Fruit fly (Drosophila melanogaster) whole organism, embryonic: ENCODE results near the gene heix.

Experiments used
- Bdp1 ChIP-seq: fragments of 200-800 bp; sonication (Bioruptor generic); optimal IDR thresholded peaks from 3 replicates; lab custom pipeline; 2016; ENCODE audit warnings: missing biosample characterization, missing genetic modification characterization
- Blimp-1 ChIP-seq: fragments of 200-800 bp; sonication (Bioruptor generic); optimal IDR thresholded peaks from 3 replicates; lab custom pipeline; 2018; ENCODE audit warnings: missing biosample characterization, missing genetic modification characterization, mild to moderate bottlenecking, moderate library complexity, missing genetic modification reagents
- CG10366 ChIP-seq: fragments of 200-800 bp; sonication (Bioruptor generic); IDR thresholded peaks from 2 replicates; pipeline ENCODE4 v1.3.6; 2022; ENCODE audit warnings: missing biosample characterization, missing genetic modification characterization
- CG12744 ChIP-seq: fragments of 200-800 bp; sonication (Bioruptor generic); optimal IDR thresholded peaks from 2 replicates; lab custom pipeline; 2016; ENCODE audit warnings: missing biosample characterization, missing genetic modification characterization
- CG14667 ChIP-seq: fragments of 200-800 bp; sonication (Bioruptor generic); IDR thresholded peaks from 2 replicates; pipeline ENCODE4 v1.3.6; 2022; ENCODE audit warnings: missing biosample characterization, missing genetic modification characterization
- CG15514 ChIP-seq: fragments of 200-800 bp; sonication (Bioruptor generic); optimal IDR thresholded peaks from 3 replicates; lab custom pipeline; 2017; ENCODE audit warnings: missing biosample characterization, missing genetic modification characterization, mild to moderate bottlenecking, moderate library complexity, missing genetic modification reagents
- CG17361 ChIP-seq: fragments of 200-800 bp; sonication (Bioruptor generic); IDR thresholded peaks from 3 replicates; pipeline ENCODE4 v1.3.6; 2022; ENCODE audit warnings: missing biosample characterization, missing genetic modification characterization
- CG18599 ChIP-seq: fragments of 200-800 bp; sonication (Bioruptor generic); optimal IDR thresholded peaks from 3 replicates; lab custom pipeline; 2017; ENCODE audit warnings: missing biosample characterization, missing genetic modification characterization, mild to moderate bottlenecking, moderate library complexity, missing genetic modification reagents
- CG2199 ChIP-seq: fragments of 200-800 bp; sonication (Bioruptor generic); IDR thresholded peaks from 3 replicates; pipeline ENCODE4 v1.3.6; 2022; ENCODE audit warnings: missing biosample characterization, missing genetic modification characterization
- CG31365 ChIP-seq: fragments of 200-800 bp; sonication (Bioruptor generic); optimal IDR thresholded peaks from 2 replicates; lab custom pipeline; 2018; ENCODE audit warnings: missing biosample characterization, mild to moderate bottlenecking, missing genetic modification characterization
- CG4854 ChIP-seq: fragments of 200-800 bp; sonication (Bioruptor generic); optimal IDR thresholded peaks from 2 replicates; lab custom pipeline; 2016; ENCODE audit warnings: missing biosample characterization, missing genetic modification characterization, inconsistent platforms
- CG5953 ChIP-seq: fragments of 200-800 bp; sonication (Bioruptor generic); IDR thresholded peaks from 2 replicates; pipeline ENCODE4 v1.3.6; 2022; ENCODE audit warnings: missing biosample characterization, missing genetic modification characterization
- CG7786 ChIP-seq: fragments of 200-800 bp; sonication (Bioruptor generic); optimal IDR thresholded peaks from 2 replicates; lab custom pipeline; 2016; ENCODE audit warnings: missing biosample characterization, missing genetic modification characterization
- CG8089 ChIP-seq: fragments of 200-800 bp; sonication (Bioruptor generic); optimal IDR thresholded peaks from 3 replicates; lab custom pipeline; 2016; ENCODE audit warnings: missing biosample characterization, missing genetic modification characterization
- CG8924 ChIP-seq: fragments of 200-800 bp; optimal IDR thresholded peaks from 3 replicates; lab custom pipeline; 2019; ENCODE audit warnings: missing biosample characterization, mild to moderate bottlenecking, missing genetic modification characterization, moderate library complexity
- CG9215 ChIP-seq: fragments of 200-800 bp; sonication (Bioruptor generic); IDR thresholded peaks from 2 replicates; pipeline ENCODE4 v1.3.6; 2022; ENCODE audit warnings: missing biosample characterization, missing genetic modification characterization
- CG9797 ChIP-seq: fragments of 200-800 bp; sonication (Bioruptor generic); optimal IDR thresholded peaks from 3 replicates; lab custom pipeline; 2018; ENCODE audit warnings: missing biosample characterization, mild to moderate bottlenecking, missing genetic modification characterization
- Chrac-16 ChIP-seq: fragments of 200-800 bp; sonication (Bioruptor generic); optimal IDR thresholded peaks from 3 replicates; lab custom pipeline; 2016; ENCODE audit warnings: missing biosample characterization, missing genetic modification characterization
- E2f2 ChIP-seq: fragments of 200-800 bp; sonication (Bioruptor generic); IDR thresholded peaks from 2 replicates; pipeline ENCODE4 v1.3.6; 2022; ENCODE audit warnings: missing biosample characterization, missing genetic modification characterization
- Fer1 ChIP-seq: fragments of 200-800 bp; sonication (Bioruptor generic); optimal IDR thresholded peaks from 2 replicates; lab custom pipeline; 2017; ENCODE audit warnings: missing biosample characterization, mild to moderate bottlenecking, missing genetic modification characterization
- GATAe ChIP-seq: fragments of 200-800 bp; sonication (Bioruptor generic); conservative IDR thresholded peaks from 2 replicates; pipeline ENCODE4 v1.3.6; 2022; ENCODE audit warnings: missing biosample characterization, missing genetic modification characterization
- H15 ChIP-seq: fragments of 200-800 bp; sonication (Bioruptor generic); IDR thresholded peaks from 3 replicates; pipeline ENCODE4 v1.3.6; 2022; ENCODE audit warnings: missing biosample characterization, missing genetic modification characterization
- HHEX ChIP-seq: fragments of 200-800 bp; sonication (Bioruptor generic); optimal IDR thresholded peaks from 3 replicates; lab custom pipeline; 2017; ENCODE audit warnings: missing biosample characterization, mild to moderate bottlenecking, missing genetic modification characterization, missing genetic modification reagents
- Hmr ChIP-seq: fragments of 200-800 bp; sonication (Bioruptor generic); optimal IDR thresholded peaks from 3 replicates; lab custom pipeline; 2017; ENCODE audit warnings: mild to moderate bottlenecking, missing biosample characterization, missing genetic modification reagents, missing genetic modification characterization
- Lim3 ChIP-seq: fragments of 200-800 bp; sonication (Bioruptor generic); IDR thresholded peaks from 2 replicates; pipeline ENCODE4 v1.3.6; 2022; ENCODE audit warnings: missing biosample characterization, missing genetic modification characterization
- Lpt ChIP-seq: fragments of >200 bp; optimal IDR thresholded peaks from 2 replicates; lab custom pipeline; 2018; ENCODE audit warnings: missing biosample characterization, missing genetic modification characterization
- Max ChIP-seq: fragments of 200-800 bp; sonication (Bioruptor generic); optimal IDR thresholded peaks from 2 replicates; lab custom pipeline; 2016; ENCODE audit warnings: missing biosample characterization, mild to moderate bottlenecking, missing genetic modification characterization
- Myb ChIP-seq: fragments of 200-800 bp; sonication (Bioruptor generic); optimal IDR thresholded peaks from 2 replicates; lab custom pipeline; 2016; ENCODE audit warnings: missing biosample characterization, missing genetic modification characterization
- Nf-YC ChIP-seq: fragments of 200-800 bp; optimal IDR thresholded peaks from 3 replicates; lab custom pipeline; 2019; ENCODE audit warnings: missing biosample characterization, mild to moderate bottlenecking, missing genetic modification characterization, moderate library complexity
- Sin3A ChIP-seq: fragments of >200 bp; optimal IDR thresholded peaks from 2 replicates; lab custom pipeline; 2018
- Six4 ChIP-seq: fragments of 200-800 bp; sonication (Bioruptor generic); optimal IDR thresholded peaks from 2 replicates; lab custom pipeline; 2016; ENCODE audit warnings: missing biosample characterization, missing genetic modification characterization
- Vsx1 ChIP-seq: fragments of 200-800 bp; sonication (Bioruptor generic); optimal IDR thresholded peaks from 2 replicates; lab custom pipeline; 2017; ENCODE audit warnings: missing biosample characterization, mild to moderate bottlenecking, missing genetic modification characterization, missing genetic modification reagents
- ara ChIP-seq: fragments of 200-800 bp; sonication (Bioruptor generic); IDR thresholded peaks from 2 replicates; pipeline ENCODE4 v1.3.6; 2022; ENCODE audit warnings: missing biosample characterization, missing genetic modification characterization
- ase ChIP-seq: fragments of 200-800 bp; sonication (Bioruptor generic); IDR thresholded peaks from 3 replicates; pipeline ENCODE4 v1.3.6; 2022; ENCODE audit warnings: missing biosample characterization, missing genetic modification characterization
- bab2 ChIP-seq: fragments of 200-800 bp; sonication (Bioruptor generic); optimal IDR thresholded peaks from 2 replicates; lab custom pipeline; 2016; ENCODE audit warnings: missing biosample characterization, missing genetic modification characterization
- chm ChIP-seq: fragments of 200-800 bp; sonication (Bioruptor generic); IDR thresholded peaks from 2 replicates; pipeline ENCODE4 v1.3.6; 2022; ENCODE audit warnings: missing biosample characterization, missing genetic modification characterization
- croc ChIP-seq: fragments of 200-800 bp; sonication (Bioruptor generic); conservative IDR thresholded peaks from 3 replicates; pipeline ENCODE4 v1.3.6; 2022; ENCODE audit warnings: missing biosample characterization, missing genetic modification characterization
- crp ChIP-seq, 2 experiments: fragments of 200-800 bp; sonication (Bioruptor generic); optimal IDR thresholded peaks; 2 replicates in 1 of 2; 3 replicates in 1 of 2; lab custom pipeline; 2017; ENCODE audit warnings: missing biosample characterization in 2 of 2, missing genetic modification characterization in 2 of 2, mild to moderate bottlenecking in 1 of 2, moderate library complexity in 1 of 2
- hb ChIP-seq: fragments of 200-800 bp; sonication (Bioruptor generic); IDR thresholded peaks from 3 replicates; pipeline ENCODE4 v1.3.6; 2022; ENCODE audit warnings: missing biosample characterization, missing genetic modification characterization; ENCODE audit not compliant: partially characterized antibody
- her ChIP-seq: fragments of 200-800 bp; sonication (Bioruptor generic); optimal IDR thresholded peaks from 2 replicates; lab custom pipeline; 2016; ENCODE audit warnings: missing biosample characterization, missing genetic modification characterization
- jigr1 ChIP-seq: fragments of 200-800 bp; sonication (Bioruptor generic); IDR thresholded peaks from 3 replicates; pipeline ENCODE4 v1.3.6; 2022; ENCODE audit warnings: missing biosample characterization, missing genetic modification characterization
- onecut ChIP-seq: fragments of 200-800 bp; sonication (Bioruptor generic); IDR thresholded peaks from 2 replicates; pipeline ENCODE4 v1.3.6; 2022; ENCODE audit warnings: missing biosample characterization, missing genetic modification characterization
- org-1 ChIP-seq: fragments of 200-800 bp; sonication (Bioruptor generic); optimal IDR thresholded peaks from 2 replicates; lab custom pipeline; 2017; ENCODE audit warnings: missing biosample characterization, missing genetic modification characterization
- prd ChIP-seq, 3 experiments: fragments of >200 bp in 2 of 3; fragments of 200-800 bp in 1 of 3; sonication (Bioruptor generic) in 1 of 3; optimal IDR thresholded peaks in 2 of 3; IDR thresholded peaks in 1 of 3; 2 replicates in 2 of 3; 3 replicates in 1 of 3; pipeline versions ENCODE4 v1.3.6 to Lab custom; 2017 to 2022; ENCODE audit warnings: missing biosample characterization in 1 of 3, missing genetic modification characterization in 1 of 3
- sc ChIP-seq, 3 experiments: fragments of >200 bp in 2 of 3; fragments of 200-800 bp in 1 of 3; sonication (Bioruptor generic) in 1 of 3; optimal IDR thresholded peaks; 2 replicates in 2 of 3; 3 replicates in 1 of 3; lab custom pipeline; 2017; ENCODE audit warnings: mild to moderate bottlenecking in 1 of 3, missing biosample characterization in 1 of 3, missing genetic modification characterization in 1 of 3, missing genetic modification reagents in 1 of 3
- scrt ChIP-seq: fragments of 200-800 bp; sonication (Bioruptor generic); optimal IDR thresholded peaks from 2 replicates; lab custom pipeline; 2018; ENCODE audit warnings: missing biosample characterization, mild to moderate bottlenecking, missing genetic modification characterization, moderate library complexity
- toy ChIP-seq: fragments of 200-800 bp; sonication (Bioruptor generic); IDR thresholded peaks from 2 replicates; pipeline ENCODE4 v1.3.6; 2022; ENCODE audit warnings: missing biosample characterization, missing genetic modification characterization
- vnd ChIP-seq: fragments of 200-800 bp; sonication (Bioruptor generic); IDR thresholded peaks from 3 replicates; pipeline ENCODE4 v1.3.6; 2022; ENCODE audit warnings: missing biosample characterization, missing genetic modification characterization; ENCODE audit not compliant: partially characterized antibody
- wdn ChIP-seq: fragments of 200-800 bp; sonication (Bioruptor generic); IDR thresholded peaks from 2 replicates; pipeline ENCODE4 v1.3.6; 2022; ENCODE audit warnings: missing biosample characterization, missing genetic modification characterization

Gene heix

DNA sequence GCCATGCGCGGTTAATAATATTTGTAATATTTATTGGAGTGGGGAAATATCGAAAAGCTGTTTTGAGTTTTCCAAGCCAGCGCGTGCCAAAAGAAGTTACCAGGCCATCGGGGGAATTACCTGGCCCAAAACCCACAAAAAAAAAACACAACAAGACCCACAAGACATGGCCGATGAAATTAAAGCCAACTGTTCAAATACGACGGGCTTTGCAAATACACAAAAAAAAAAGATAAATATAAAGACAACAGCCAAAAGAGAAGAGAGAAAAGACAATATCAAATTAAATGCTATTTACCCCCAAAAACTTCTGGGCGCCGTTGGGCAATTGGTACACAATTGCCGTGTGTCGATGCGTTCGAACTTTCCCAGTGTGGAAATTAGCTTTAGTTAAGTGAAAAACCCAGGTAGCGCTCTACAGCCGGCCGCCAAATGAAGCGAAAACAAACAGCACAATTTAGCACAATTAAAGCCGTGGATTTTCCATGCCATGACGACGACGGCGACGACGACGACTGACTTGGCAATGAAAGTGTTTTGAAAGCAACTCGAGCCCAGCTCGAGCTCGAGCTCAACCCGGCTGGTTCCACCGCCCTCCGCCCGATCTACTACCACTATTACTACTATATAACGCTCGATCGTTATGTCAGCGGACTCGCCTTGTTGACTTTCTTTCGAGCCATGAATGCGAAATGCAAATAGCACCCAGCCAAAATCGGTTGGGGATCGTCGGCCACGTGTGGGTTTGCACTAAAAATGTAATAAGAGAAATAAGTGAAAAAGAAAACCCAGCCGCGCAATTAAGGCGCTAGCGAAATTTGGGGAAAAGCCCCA lies 18.3 kb upstream of the heix start (continued):
- TF ChIP-seq CG18599 (GFP tag; lab: Kevin White, UChicago), result peak; percentile 58
- no peak for TF ChIP-seq croc
- no peak for TF ChIP-seq bab2 (GFP tag; lab: Kevin White, UChicago)
- TF ChIP-seq toy (GFP tag; lab: Robert Waterston, UW), result no peak
- no peak for TF ChIP-seq CG2199
- TF ChIP-seq E2f2 (GFP tag; lab: Robert Waterston, UW), result 0 out of 2 replicates have a peak, but pooled peaks have one; percentile 19
- TF ChIP-seq Six4 (GFP tag; lab: Kevin White, UChicago), result peak; percentile 18
- peak; percentile 0 for TF ChIP-seq CG7786 (GFP tag; lab: Kevin White, UChicago)
- no peak for TF ChIP-seq hb (GFP tag; lab: Robert Waterston, UW)
- no peak for TF ChIP-seq ase (GFP tag; lab: Robert Waterston, UW)
- TF ChIP-seq CG12744, result peak; percentile 34
- TF ChIP-seq prd (optimal IDR thresholded peaks at IDR 0.05; lab: Kevin White, UChicago), result no peak
- TF ChIP-seq prd (GFP tag; IDR thresholded peaks at IDR 0.05; lab: Robert Waterston, UW), result no peak
- TF ChIP-seq CG10366 (GFP tag; lab: Robert Waterston, UW), result 0 out of 2 replicates have a peak, but pooled peaks have one; percentile 10
- TF ChIP-seq Nf-YC (tag; lab: Kevin White, UChicago), result no peak
- TF ChIP-seq ara, result no peak
- no peak for TF ChIP-seq vnd
- 0 out of 2 replicates have a peak, but pooled peaks have one; percentile 21 for TF ChIP-seq wdn
- no peak for TF ChIP-seq CG4854 (GFP tag; lab: Kevin White, UChicago)
- no peak for TF ChIP-seq GATAe (GFP tag; lab: Robert Waterston, UW)
- TF ChIP-seq CG5953 (GFP tag; lab: Robert Waterston, UW), result peak; percentile 73
- TF ChIP-seq Lpt (GFP tag; lab: Kevin White, UChicago), result no peak
- TF ChIP-seq CG14667 (GFP tag; lab: Robert Waterston, UW), result no peak
- TF ChIP-seq sc (optimal IDR thresholded peaks at IDR 0.05; lab: Kevin White, UChicago), result no peak
- TF ChIP-seq sc (GFP tag; optimal IDR thresholded peaks at IDR 0.05; lab: Kevin White, UChicago), result no peak
- TF ChIP-seq Chrac-16 (GFP tag; lab: Kevin White, UChicago), result no peak
- TF ChIP-seq CG17361 (GFP tag; lab: Robert Waterston, UW), result no peak
- 0 out of 2 replicates have a peak, but pooled peaks have one; percentile 38 for TF ChIP-seq chm (GFP tag; lab: Robert Waterston, UW)
- peak; percentile 34 for TF ChIP-seq her (GFP tag; lab: Kevin White, UChicago)
- no peak for TF ChIP-seq jigr1 (GFP tag; lab: Robert Waterston, UW)
- TF ChIP-seq CG8924 (tag; lab: Kevin White, UChicago), result no peak
- TF ChIP-seq onecut, result peak; percentile 47
- peak; percentile 82 for TF ChIP-seq Hmr (GFP tag; lab: Kevin White, UChicago)
- peak; percentile 20 for TF ChIP-seq org-1
- no peak for TF ChIP-seq CG9215 (GFP tag; lab: Robert Waterston, UW)
- TF ChIP-seq Myb, result peak; percentile 13
- no peak for TF ChIP-seq CG9797 (GFP tag; lab: Kevin White, UChicago)
- TF ChIP-seq H15, result no peak
- no peak for TF ChIP-seq Lim3 (GFP tag; lab: Robert Waterston, UW)
- TF ChIP-seq Fer1 (GFP tag; lab: Kevin White, UChicago), result peak; percentile 72
- no peak for TF ChIP-seq Max (GFP tag; lab: Kevin White, UChicago)
- TF ChIP-seq Sin3A, result no peak
- TF ChIP-seq crp (GFP tag; optimal IDR thresholded peaks at IDR 0.05; lab: Kevin White, UChicago), result no peak
- TF ChIP-seq CG8089 (GFP tag; lab: Kevin White, UChicago), result peak; percentile 8
- TF ChIP-seq Vsx1 (GFP tag; lab: Kevin White, UChicago), result peak; percentile 77
- TF ChIP-seq scrt (GFP tag; lab: Kevin White, UChicago), result peak; percentile 30
- TF ChIP-seq CG15514 (GFP tag; lab: Kevin White, UChicago), result peak; percentile 13
- TF ChIP-seq HHEX (GFP tag; lab: Kevin White, UChicago), result peak; percentile 50
- no peak for TF ChIP-seq CG31365
- no peak for TF ChIP-seq Bdp1
- TF ChIP-seq Blimp-1 (GFP tag; lab: Kevin White, UChicago), result no peak
